Worm (Caenorhabditis elegans) whole organism, mixed stage, embryonic: ENCODE results near the gene Y113G7A.13.

Experiments
- ces-1 ChIP-seq: fragments of 150-350 bp; optimal IDR thresholded peaks from 2 replicates; lab custom pipeline; 2014; ENCODE audit warnings: missing biosample characterization, missing genetic modification reagents, missing genetic modification characterization
- snpc-4 ChIP-seq: fragments of 150-350 bp; optimal IDR thresholded peaks from 2 replicates; lab custom pipeline; 2014; ENCODE audit warnings: missing biosample characterization, missing genetic modification characterization

- no peak for TF ChIP-seq ces-1 (GFP tag; lab: Kevin White, UChicago)
- no peak for TF ChIP-seq snpc-4 (tag; lab: Kevin White, UChicago)
Observed at ce11 chrV:20171941-20172340, 23.9 kb downstream of the Y113G7A.13 start, which contains the start of gene srw-39.
